Worm (Caenorhabditis elegans) whole organism, L1 larva: ENCODE results near the gene nspg-14.

Source experiments
- C16A3.4 ChIP-seq: fragments of 150-350 bp; optimal IDR thresholded peaks from 2 replicates; lab custom pipeline; 2014; ENCODE audit warnings: missing biosample characterization, missing genetic modification characterization
- C34B4.2 ChIP-seq: sonication (generic microtip); optimal IDR thresholded peaks from 2 replicates; lab custom pipeline; 2017; ENCODE audit warnings: mild to moderate bottlenecking, missing genetic modification characterization, missing compliant biosample characterization
- F16B12.6 ChIP-seq: fragments of 150-350 bp; optimal IDR thresholded peaks from 2 replicates; lab custom pipeline; 2014; ENCODE audit warnings: missing biosample characterization, missing genetic modification characterization
- alr-1 ChIP-seq: fragments of 200-800 bp; sonication (Bioruptor generic); optimal IDR thresholded peaks from 2 replicates; lab custom pipeline; 2018; ENCODE audit warnings: borderline replicate concordance, mild to moderate bottlenecking, missing genetic modification characterization, missing compliant biosample characterization
- ceh-63 ChIP-seq: fragments of 200-800 bp; sonication (Bioruptor generic); optimal IDR thresholded peaks from 2 replicates; lab custom pipeline; 2018; ENCODE audit warnings: mild to moderate bottlenecking, missing genetic modification characterization, missing compliant biosample characterization
- ceh-82 ChIP-seq, 3 experiments: fragments of 150-350 bp in 1 of 3; sonication (generic microtip) in 2 of 3; optimal IDR thresholded peaks; 2 replicates each; lab custom pipeline; 2014 to 2017; ENCODE audit warnings: missing biosample characterization in 3 of 3, missing genetic modification characterization in 3 of 3
- ceh-88 ChIP-seq: fragments of 200-800 bp; sonication (Bioruptor generic); IDR thresholded peaks from 2 replicates; pipeline ENCODE4 v1.3.6; 2022; ENCODE audit warnings: missing genetic modification characterization, missing compliant biosample characterization
- ceh-90 ChIP-seq: sonication (generic microtip); optimal IDR thresholded peaks from 2 replicates; lab custom pipeline; 2016; ENCODE audit warnings: missing genetic modification characterization, missing compliant biosample characterization
- efl-1 ChIP-seq, 4 experiments: fragments of 150-350 bp; optimal IDR thresholded peaks in 3 of 4; peaks in 1 of 4; 1 replicate in 1 of 4; 2 replicates in 3 of 4; lab custom pipeline; 2014; ENCODE audit warnings: missing biosample characterization in 2 of 4, missing genetic modification characterization in 2 of 4, missing genetic modification reagents in 2 of 4
- egl-27 ChIP-seq, 2 experiments: fragments of 150-350 bp in 1 of 2; sonication (generic microtip); optimal IDR thresholded peaks; 3 replicates each; lab custom pipeline; 2017 to 2018; ENCODE audit warnings: missing biosample characterization in 2 of 2, missing genetic modification characterization in 2 of 2, missing genetic modification reagents in 2 of 2
- elt-2 ChIP-seq: sonication (generic microtip); optimal IDR thresholded peaks from 2 replicates; lab custom pipeline; 2016; ENCODE audit warnings: missing genetic modification characterization, mild to moderate bottlenecking, inconsistent platforms, missing compliant biosample characterization, missing genetic modification reagents
- fkh-10 ChIP-seq: sonication (generic microtip); optimal IDR thresholded peaks from 2 replicates; lab custom pipeline; 2017; ENCODE audit warnings: missing biosample characterization, missing genetic modification reagents, missing genetic modification characterization
- fkh-4 ChIP-seq: sonication (generic microtip); optimal IDR thresholded peaks from 2 replicates; lab custom pipeline; 2016; ENCODE audit warnings: missing compliant biosample characterization, missing genetic modification characterization, borderline replicate concordance
- fkh-8 ChIP-seq: sonication (generic microtip); optimal IDR thresholded peaks from 2 replicates; lab custom pipeline; 2016; ENCODE audit warnings: mild to moderate bottlenecking, missing genetic modification characterization, missing compliant biosample characterization
- grh-1 ChIP-seq: fragments of 200-800 bp; sonication (Bioruptor generic); IDR thresholded peaks from 2 replicates; pipeline ENCODE4 v1.3.6; 2022; ENCODE audit warnings: missing genetic modification reagents, missing genetic modification characterization, missing compliant biosample characterization
- hlh-17 ChIP-seq: fragments of 200-800 bp; sonication (Bioruptor generic); optimal IDR thresholded peaks from 2 replicates; lab custom pipeline; 2018; ENCODE audit warnings: missing genetic modification characterization, mild to moderate bottlenecking, missing compliant biosample characterization, moderate library complexity, borderline replicate concordance
- irx-1 ChIP-seq: sonication (generic microtip); optimal IDR thresholded peaks from 2 replicates; lab custom pipeline; 2016; ENCODE audit warnings: missing genetic modification characterization, missing compliant biosample characterization
- jun-1 ChIP-seq: fragments of 150-350 bp; optimal IDR thresholded peaks from 2 replicates; lab custom pipeline; 2014; ENCODE audit warnings: missing biosample characterization, missing genetic modification reagents, missing genetic modification characterization
- lin-35 ChIP-seq, 2 experiments: fragments of 150-350 bp; optimal IDR thresholded peaks; 2 replicates each; lab custom pipeline; 2014; ENCODE audit warnings: missing biosample characterization in 2 of 2, missing genetic modification characterization in 2 of 2, missing genetic modification reagents in 2 of 2
- lin-39 ChIP-seq: fragments of 150-350 bp; optimal IDR thresholded peaks from 2 replicates; lab custom pipeline; 2014; ENCODE audit warnings: missing biosample characterization, missing genetic modification reagents, missing genetic modification characterization
- mab-9 ChIP-seq: fragments of 200-800 bp; sonication (Bioruptor generic); IDR thresholded peaks from 2 replicates; pipeline ENCODE4 v1.3.6; 2022; ENCODE audit warnings: missing genetic modification reagents, missing genetic modification characterization, missing compliant biosample characterization
- mdl-1 ChIP-seq, 2 experiments: fragments of 150-350 bp; optimal IDR thresholded peaks; 2 replicates each; lab custom pipeline; 2014 to 2017; ENCODE audit warnings: missing biosample characterization in 2 of 2, missing genetic modification characterization in 2 of 2, inconsistent platforms in 1 of 2
- mef-2 ChIP-seq: fragments of 150-350 bp; optimal IDR thresholded peaks from 2 replicates; lab custom pipeline; 2014; ENCODE audit warnings: missing biosample characterization, missing genetic modification characterization
- nhr-12 ChIP-seq: sonication (generic microtip); optimal IDR thresholded peaks from 2 replicates; lab custom pipeline; 2017; ENCODE audit warnings: missing biosample characterization, missing genetic modification characterization
- nhr-237 ChIP-seq: fragments of 150-350 bp; optimal IDR thresholded peaks from 2 replicates; lab custom pipeline; 2014; ENCODE audit warnings: missing biosample characterization, missing genetic modification characterization
- nhr-28 ChIP-seq: fragments of 150-350 bp; optimal IDR thresholded peaks from 2 replicates; lab custom pipeline; 2014; ENCODE audit warnings: missing biosample characterization, missing genetic modification characterization
- nhr-84 ChIP-seq: sonication (generic microtip); optimal IDR thresholded peaks from 2 replicates; lab custom pipeline; 2017; ENCODE audit warnings: missing biosample characterization, missing genetic modification characterization
- nhr-90 ChIP-seq: sonication (generic microtip); optimal IDR thresholded peaks from 2 replicates; lab custom pipeline; 2016; ENCODE audit warnings: mild to moderate bottlenecking, missing genetic modification characterization, missing compliant biosample characterization; ENCODE audit not compliant: poor library complexity
- pax-3 ChIP-seq: fragments of 200-800 bp; sonication (Bioruptor generic); optimal IDR thresholded peaks from 2 replicates; lab custom pipeline; 2018; ENCODE audit warnings: mild to moderate bottlenecking, missing genetic modification characterization, moderate library complexity, missing compliant biosample characterization
- snpc-4 ChIP-seq: fragments of 150-350 bp; optimal IDR thresholded peaks from 2 replicates; lab custom pipeline; 2014; ENCODE audit warnings: missing biosample characterization, missing genetic modification characterization
- snu-23 ChIP-seq: sonication (generic microtip); optimal IDR thresholded peaks from 2 replicates; lab custom pipeline; 2016; ENCODE audit warnings: missing genetic modification characterization, missing compliant biosample characterization
- sox-4 ChIP-seq: sonication (generic microtip); optimal IDR thresholded peaks from 2 replicates; lab custom pipeline; 2016; ENCODE audit warnings: missing genetic modification characterization, missing compliant biosample characterization
- sptf-1 ChIP-seq: fragments of 150-350 bp; optimal IDR thresholded peaks from 2 replicates; lab custom pipeline; 2014; ENCODE audit warnings: missing biosample characterization, missing genetic modification characterization
- sup-37 ChIP-seq: fragments of 200-800 bp; sonication (Bioruptor generic); optimal IDR thresholded peaks from 2 replicates; lab custom pipeline; 2018; ENCODE audit warnings: mild to moderate bottlenecking, missing genetic modification characterization, missing compliant biosample characterization
- tbx-2 ChIP-seq: sonication (generic microtip); optimal IDR thresholded peaks from 2 replicates; lab custom pipeline; 2016; ENCODE audit warnings: missing genetic modification characterization, missing compliant biosample characterization
- unc-130 ChIP-seq: fragments of 150-350 bp; optimal IDR thresholded peaks from 2 replicates; lab custom pipeline; 2017; ENCODE audit warnings: missing biosample characterization, missing genetic modification characterization, inconsistent platforms
- unc-30 ChIP-seq: sonication (generic microtip); optimal IDR thresholded peaks from 2 replicates; lab custom pipeline; 2017; ENCODE audit warnings: missing biosample characterization, missing genetic modification characterization
- unc-62 ChIP-seq: fragments of 150-350 bp; optimal IDR thresholded peaks from 2 replicates; lab custom pipeline; 2014; ENCODE audit warnings: missing biosample characterization, missing genetic modification reagents, missing genetic modification characterization
- vab-15 ChIP-seq: sonication (generic microtip); optimal IDR thresholded peaks from 2 replicates; lab custom pipeline; 2017; ENCODE audit warnings: missing genotype, mild to moderate bottlenecking, missing genetic modification characterization, missing compliant biosample characterization
- zag-1 ChIP-seq: fragments of 150-350 bp; optimal IDR thresholded peaks from 2 replicates; lab custom pipeline; 2014; ENCODE audit warnings: missing biosample characterization, missing genetic modification characterization
- ztf-4 ChIP-seq: fragments of 150-350 bp; optimal IDR thresholded peaks from 2 replicates; lab custom pipeline; 2014; ENCODE audit warnings: missing biosample characterization, missing genetic modification characterization

nspg-14 gene

ce11 chrX:5244041-5244440 lies 8.8 kb upstream of the nspg-14 start, which contains the start of gene Y34B4A.7 (continued):
- TF ChIP-seq snu-23 (GFP tag; lab: Kevin White, UChicago), result peak; percentile 80
- TF ChIP-seq snpc-4, result peak; percentile 45
- no peak for TF ChIP-seq fkh-4 (tag; lab: Kevin White, UChicago)
- no peak for TF ChIP-seq nhr-12 (tag; lab: Kevin White, UChicago)
- TF ChIP-seq ceh-88 (GFP tag; lab: Robert Waterston, UW), result no peak
- peak; percentile 40 to 51 for TF ChIP-seq efl-1 (optimal IDR thresholded peaks at IDR 0.05; lab: Kevin White, UChicago)
- TF ChIP-seq efl-1 (GFP tag; optimal IDR thresholded peaks at IDR 0.05 in 1 of 2; lab: Kevin White, UChicago), result peak; percentile 45 to 95
- TF ChIP-seq sox-4, result no peak
- TF ChIP-seq lin-35 (GFP tag; optimal IDR thresholded peaks at IDR 0.05; lab: Kevin White, UChicago), result peak; percentile 66 to 71
- no peak for TF ChIP-seq mab-9 (GFP tag; lab: Robert Waterston, UW)
- peak; percentile 32 for TF ChIP-seq F16B12.6 (tag; lab: Kevin White, UChicago)
- TF ChIP-seq ceh-82 (tag; optimal IDR thresholded peaks at IDR 0.05; lab: Kevin White, UChicago), result peak; percentile 55 to 70 (median 68)
- no peak for TF ChIP-seq mdl-1 (tag; optimal IDR thresholded peaks at IDR 0.05; lab: Kevin White, UChicago)
- TF ChIP-seq egl-27 (tag; optimal IDR thresholded peaks at IDR 0.05; lab: Kevin White, UChicago), result no peak
- peak; percentile 24 for TF ChIP-seq ztf-4
- TF ChIP-seq irx-1 (tag; lab: Kevin White, UChicago), result peak; percentile 59
- TF ChIP-seq ceh-63 (GFP tag; lab: Kevin White, UChicago), result no peak
- TF ChIP-seq tbx-2, result peak; percentile 74
- TF ChIP-seq sup-37 (GFP tag; lab: Kevin White, UChicago), result no peak
- peak; percentile 41 for TF ChIP-seq fkh-8 (tag; lab: Kevin White, UChicago)
- TF ChIP-seq C34B4.2 (tag; lab: Kevin White, UChicago), result no peak
- TF ChIP-seq alr-1 (tag; lab: Kevin White, UChicago), result no peak
- peak; percentile 80 for TF ChIP-seq nhr-90 (tag; lab: Kevin White, UChicago)
- no peak for TF ChIP-seq nhr-84
- peak; percentile 63 for TF ChIP-seq C16A3.4
- no peak for TF ChIP-seq elt-2
- TF ChIP-seq hlh-17 (GFP tag; lab: Kevin White, UChicago), result no peak
- TF ChIP-seq zag-1 (tag; lab: Kevin White, UChicago), result no peak
- no peak for TF ChIP-seq unc-62
- TF ChIP-seq pax-3 (tag; lab: Kevin White, UChicago), result no peak
- TF ChIP-seq jun-1 (tag; lab: Kevin White, UChicago), result peak; percentile 5
- TF ChIP-seq sptf-1 (tag; lab: Kevin White, UChicago), result no peak
- peak; percentile 13 for TF ChIP-seq lin-39
- TF ChIP-seq ceh-90 (tag; lab: Kevin White, UChicago), result no peak
- no peak for TF ChIP-seq vab-15
- peak; percentile 49 for TF ChIP-seq grh-1 (GFP tag; lab: Robert Waterston, UW)
- TF ChIP-seq nhr-237 (tag; lab: Kevin White, UChicago), result no peak
- no peak for TF ChIP-seq nhr-28 (tag; lab: Kevin White, UChicago)
- TF ChIP-seq, all 84 proteins: peak for 38

ce11 chrX:5248754-5249153 lies 4.1 kb upstream of the nspg-14 start:
- TF ChIP-seq mef-2 (tag; lab: Kevin White, UChicago), result no peak
- TF ChIP-seq vab-15, result no peak
- no peak for TF ChIP-seq unc-130 (tag; lab: Kevin White, UChicago)
- no peak for TF ChIP-seq sptf-1 (tag; lab: Kevin White, UChicago)
- no peak for TF ChIP-seq unc-30
- TF ChIP-seq fkh-10 (GFP tag; lab: Kevin White, UChicago), result no peak
- TF ChIP-seq ceh-63 (GFP tag; lab: Kevin White, UChicago), result no peak
